Fruit fly (Drosophila melanogaster) Kc167 (cell line): ENCODE results near the gene Gba1b.

Experiments used
- Sin3A ChIP-seq: fragments of >200 bp; optimal IDR thresholded peaks from 2 replicates; lab custom pipeline; 2018; ENCODE audit warnings: missing external identifiers
- insv ChIP-seq: fragments of >200 bp; optimal IDR thresholded peaks from 3 replicates; lab custom pipeline; 2018; ENCODE audit warnings: missing external identifiers
- ttk ChIP-seq: sonication (Bioruptor generic); optimal IDR thresholded peaks from 2 replicates; lab custom pipeline; 2017; ENCODE audit warnings: missing external identifiers

dm6 chr3R:23721525-23721924 is 16.9 kb downstream of the Gba1b start, which contains the start of gene CG10232:
- no peak for TF ChIP-seq insv (lab: Kevin White, UChicago)
- TF ChIP-seq ttk (lab: Kevin White, UChicago), result no peak
- TF ChIP-seq Sin3A (lab: Kevin White, UChicago), result no peak
